Fruit fly (Drosophila melanogaster) Kc167 (cell line): ENCODE measurements around the gene Unc-115a.

Experiments used
- Myc ChIP-seq: fragments of >200 bp; optimal IDR thresholded peaks from 2 replicates; lab custom pipeline; 2017; ENCODE audit warnings: missing external identifiers
- h ChIP-seq: fragments of >200 bp; optimal IDR thresholded peaks from 3 replicates; lab custom pipeline; 2018; ENCODE audit warnings: missing external identifiers
- insv ChIP-seq: fragments of >200 bp; optimal IDR thresholded peaks from 3 replicates; lab custom pipeline; 2018; ENCODE audit warnings: missing external identifiers
- psq ChIP-seq: fragments of >200 bp; optimal IDR thresholded peaks from 2 replicates; lab custom pipeline; 2017; ENCODE audit warnings: missing external identifiers
- ttk ChIP-seq: sonication (Bioruptor generic); optimal IDR thresholded peaks from 2 replicates; lab custom pipeline; 2017; ENCODE audit warnings: missing external identifiers

DNA sequence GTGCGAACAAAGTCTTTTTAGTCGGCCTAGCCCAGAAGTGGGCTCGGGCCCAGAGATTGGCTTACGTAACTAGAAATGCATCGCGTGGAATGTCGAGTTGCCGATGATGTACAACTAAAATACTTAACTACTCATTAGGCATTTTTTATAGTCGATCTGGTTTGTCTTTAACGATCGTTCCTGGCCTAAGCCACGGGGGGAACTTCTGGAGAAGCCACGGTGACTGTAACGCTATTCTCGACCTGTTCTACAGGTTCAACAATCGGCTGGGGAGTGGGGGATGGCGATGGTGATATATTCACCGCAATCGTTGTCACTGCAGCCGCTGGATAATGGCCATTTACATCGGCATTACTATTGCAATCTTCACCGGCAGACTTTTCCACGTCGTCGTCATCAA is 41.0 kb upstream of the Unc-115a start, which contains the start of gene CG34409:
- TF ChIP-seq psq (lab: Kevin White, UChicago) (no peak), ttk (lab: Kevin White, UChicago) (no peak), insv (lab: Kevin White, UChicago) (no peak), h (lab: Kevin White, UChicago) (no peak), Myc (lab: Kevin White, UChicago) (no peak)
